Worm (Caenorhabditis elegans) whole organism, L1 larva: Measurements from ENCODE around the gene C05B5.12.

ENCODE experiments used
- C04F5.9 ChIP-seq: sonication (generic microtip); optimal IDR thresholded peaks from 2 replicates; lab custom pipeline; 2016; ENCODE audit warnings: missing genetic modification characterization, missing compliant biosample characterization
- F16B12.6 ChIP-seq: fragments of 150-350 bp; optimal IDR thresholded peaks from 2 replicates; lab custom pipeline; 2014; ENCODE audit warnings: missing biosample characterization, missing genetic modification characterization
- Y116A8C.19 ChIP-seq: sonication (generic microtip); optimal IDR thresholded peaks from 2 replicates; lab custom pipeline; 2016; ENCODE audit warnings: missing compliant biosample characterization, missing genetic modification characterization, borderline replicate concordance
- alr-1 ChIP-seq: fragments of 200-800 bp; sonication (Bioruptor generic); optimal IDR thresholded peaks from 2 replicates; lab custom pipeline; 2018; ENCODE audit warnings: borderline replicate concordance, mild to moderate bottlenecking, missing genetic modification characterization, missing compliant biosample characterization
- aly-2 ChIP-seq: fragments of 150-350 bp; optimal IDR thresholded peaks from 2 replicates; lab custom pipeline; 2014; ENCODE audit warnings: missing biosample characterization, missing genetic modification characterization
- ama-1 ChIP-seq: fragments of 150-350 bp; optimal IDR thresholded peaks from 2 replicates; lab custom pipeline; 2014
- blmp-1 ChIP-seq: fragments of 150-350 bp; optimal IDR thresholded peaks from 2 replicates; lab custom pipeline; 2014; ENCODE audit warnings: missing biosample characterization, missing genetic modification characterization
- ceh-88 ChIP-seq: fragments of 200-800 bp; sonication (Bioruptor generic); IDR thresholded peaks from 2 replicates; pipeline ENCODE4 v1.3.6; 2022; ENCODE audit warnings: missing genetic modification characterization, missing compliant biosample characterization
- dpl-1 ChIP-seq, 3 experiments: fragments of 150-350 bp in 2 of 3; sonication (generic microtip) in 1 of 3; optimal IDR thresholded peaks; 2 replicates each; lab custom pipeline; 2014 to 2017; ENCODE audit warnings: missing biosample characterization in 3 of 3, missing genetic modification characterization in 3 of 3, missing genetic modification reagents in 3 of 3
- dsc-1 ChIP-seq: sonication (generic microtip); optimal IDR thresholded peaks from 2 replicates; lab custom pipeline; 2016; ENCODE audit warnings: mild to moderate bottlenecking, missing genetic modification characterization, missing compliant biosample characterization
- efl-1 ChIP-seq, 4 experiments: fragments of 150-350 bp; optimal IDR thresholded peaks in 3 of 4; peaks in 1 of 4; 1 replicate in 1 of 4; 2 replicates in 3 of 4; lab custom pipeline; 2014; ENCODE audit warnings: missing biosample characterization in 2 of 4, missing genetic modification characterization in 2 of 4, missing genetic modification reagents in 2 of 4
- egl-13 ChIP-seq: sonication (generic microtip); optimal IDR thresholded peaks from 2 replicates; lab custom pipeline; 2016; ENCODE audit warnings: missing genotype, missing genetic modification reagents, missing genetic modification characterization, missing compliant biosample characterization
- egl-27 ChIP-seq, 2 experiments: fragments of 150-350 bp in 1 of 2; sonication (generic microtip); optimal IDR thresholded peaks; 3 replicates each; lab custom pipeline; 2017 to 2018; ENCODE audit warnings: missing biosample characterization in 2 of 2, missing genetic modification characterization in 2 of 2, missing genetic modification reagents in 2 of 2
- elt-2 ChIP-seq: sonication (generic microtip); optimal IDR thresholded peaks from 2 replicates; lab custom pipeline; 2016; ENCODE audit warnings: missing genetic modification characterization, mild to moderate bottlenecking, inconsistent platforms, missing compliant biosample characterization, missing genetic modification reagents
- elt-3 ChIP-seq, 6 experiments: fragments of 150-350 bp in 1 of 6; sonication (generic microtip); optimal IDR thresholded peaks; 2 replicates each; lab custom pipeline; 2017 to 2018; ENCODE audit warnings: missing biosample characterization in 6 of 6, missing genetic modification characterization in 6 of 6, inconsistent platforms in 1 of 6
- ets-5 ChIP-seq: fragments of 200-800 bp; sonication (Bioruptor generic); IDR thresholded peaks from 2 replicates; pipeline ENCODE4 v1.3.6; 2022; ENCODE audit warnings: missing genetic modification characterization, missing compliant biosample characterization
- fkh-10 ChIP-seq: sonication (generic microtip); optimal IDR thresholded peaks from 2 replicates; lab custom pipeline; 2017; ENCODE audit warnings: missing biosample characterization, missing genetic modification reagents, missing genetic modification characterization
- fkh-8 ChIP-seq: sonication (generic microtip); optimal IDR thresholded peaks from 2 replicates; lab custom pipeline; 2016; ENCODE audit warnings: mild to moderate bottlenecking, missing genetic modification characterization, missing compliant biosample characterization
- hlh-17 ChIP-seq: fragments of 200-800 bp; sonication (Bioruptor generic); optimal IDR thresholded peaks from 2 replicates; lab custom pipeline; 2018; ENCODE audit warnings: missing genetic modification characterization, mild to moderate bottlenecking, missing compliant biosample characterization, moderate library complexity, borderline replicate concordance
- hlh-4 ChIP-seq: sonication (generic microtip); optimal IDR thresholded peaks from 2 replicates; lab custom pipeline; 2016; ENCODE audit warnings: mild to moderate bottlenecking, missing genetic modification characterization, missing compliant biosample characterization
- irx-1 ChIP-seq: sonication (generic microtip); optimal IDR thresholded peaks from 2 replicates; lab custom pipeline; 2016; ENCODE audit warnings: missing genetic modification characterization, missing compliant biosample characterization
- isw-1 ChIP-seq: fragments of 200-800 bp; sonication (Bioruptor generic); IDR thresholded peaks from 2 replicates; pipeline ENCODE4 v1.3.6; 2022; ENCODE audit warnings: missing genetic modification characterization, missing compliant biosample characterization
- lin-13 ChIP-seq: fragments of 150-350 bp; optimal IDR thresholded peaks from 2 replicates; lab custom pipeline; 2014; ENCODE audit warnings: missing biosample characterization, missing genetic modification reagents, missing genetic modification characterization
- lin-14 ChIP-seq: fragments of 200-800 bp; sonication (Bioruptor generic); optimal IDR thresholded peaks from 2 replicates; lab custom pipeline; 2018; ENCODE audit warnings: mild to moderate bottlenecking, missing genetic modification characterization, moderate library complexity, missing compliant biosample characterization
- lin-15B ChIP-seq: fragments of 150-350 bp; sonication (generic microtip); optimal IDR thresholded peaks from 3 replicates; lab custom pipeline; 2014; ENCODE audit warnings: missing biosample characterization, missing genetic modification characterization
- mab-9 ChIP-seq: fragments of 200-800 bp; sonication (Bioruptor generic); IDR thresholded peaks from 2 replicates; pipeline ENCODE4 v1.3.6; 2022; ENCODE audit warnings: missing genetic modification reagents, missing genetic modification characterization, missing compliant biosample characterization
- mdl-1 ChIP-seq, 2 experiments: fragments of 150-350 bp; optimal IDR thresholded peaks; 2 replicates each; lab custom pipeline; 2014 to 2017; ENCODE audit warnings: missing biosample characterization in 2 of 2, missing genetic modification characterization in 2 of 2, inconsistent platforms in 1 of 2
- mef-2 ChIP-seq: fragments of 150-350 bp; optimal IDR thresholded peaks from 2 replicates; lab custom pipeline; 2014; ENCODE audit warnings: missing biosample characterization, missing genetic modification characterization
- mep-1 ChIP-seq: fragments of 150-350 bp; optimal IDR thresholded peaks from 2 replicates; lab custom pipeline; 2014; ENCODE audit warnings: missing biosample characterization, missing genetic modification characterization
- nhr-11 ChIP-seq: fragments of 150-350 bp; optimal IDR thresholded peaks from 2 replicates; lab custom pipeline; 2014; ENCODE audit warnings: missing biosample characterization, missing genetic modification characterization
- nhr-12 ChIP-seq: sonication (generic microtip); optimal IDR thresholded peaks from 2 replicates; lab custom pipeline; 2017; ENCODE audit warnings: missing biosample characterization, missing genetic modification characterization
- nhr-20 ChIP-seq: sonication (generic microtip); optimal IDR thresholded peaks from 2 replicates; lab custom pipeline; 2016; ENCODE audit warnings: mild to moderate bottlenecking, missing genetic modification characterization, missing compliant biosample characterization
- nhr-28 ChIP-seq: fragments of 150-350 bp; optimal IDR thresholded peaks from 2 replicates; lab custom pipeline; 2014; ENCODE audit warnings: missing biosample characterization, missing genetic modification characterization
- nhr-76 ChIP-seq: sonication (generic microtip); optimal IDR thresholded peaks from 2 replicates; lab custom pipeline; 2017; ENCODE audit warnings: missing biosample characterization, missing genetic modification characterization
- nhr-85 ChIP-seq: sonication (generic microtip); peaks from one replicate; lab custom pipeline; 2016; ENCODE audit warnings: missing genetic modification characterization, inconsistent platforms, missing compliant biosample characterization
- skn-1 ChIP-seq: fragments of 150-350 bp; optimal IDR thresholded peaks from 2 replicates; lab custom pipeline; 2014; ENCODE audit warnings: missing biosample characterization, missing genetic modification characterization
- snu-23 ChIP-seq: sonication (generic microtip); optimal IDR thresholded peaks from 2 replicates; lab custom pipeline; 2016; ENCODE audit warnings: missing genetic modification characterization, missing compliant biosample characterization
- sptf-1 ChIP-seq: fragments of 150-350 bp; optimal IDR thresholded peaks from 2 replicates; lab custom pipeline; 2014; ENCODE audit warnings: missing biosample characterization, missing genetic modification characterization
- sup-37 ChIP-seq: fragments of 200-800 bp; sonication (Bioruptor generic); optimal IDR thresholded peaks from 2 replicates; lab custom pipeline; 2018; ENCODE audit warnings: mild to moderate bottlenecking, missing genetic modification characterization, missing compliant biosample characterization
- tbx-2 ChIP-seq: sonication (generic microtip); optimal IDR thresholded peaks from 2 replicates; lab custom pipeline; 2016; ENCODE audit warnings: missing genetic modification characterization, missing compliant biosample characterization
- tlp-1 ChIP-seq: fragments of 150-350 bp; optimal IDR thresholded peaks from 2 replicates; lab custom pipeline; 2014; ENCODE audit warnings: missing biosample characterization, missing genetic modification characterization
- unc-30 ChIP-seq: sonication (generic microtip); optimal IDR thresholded peaks from 2 replicates; lab custom pipeline; 2017; ENCODE audit warnings: missing biosample characterization, missing genetic modification characterization
- unc-86 ChIP-seq: sonication (generic microtip); optimal IDR thresholded peaks from 2 replicates; lab custom pipeline; 2016; ENCODE audit warnings: missing genetic modification characterization, missing compliant biosample characterization
- unc-98 ChIP-seq: fragments of 200-800 bp; sonication (Bioruptor generic); IDR thresholded peaks from 2 replicates; pipeline ENCODE4 v1.3.6; 2022; ENCODE audit warnings: missing genetic modification characterization, missing compliant biosample characterization
- vab-15 ChIP-seq: sonication (generic microtip); optimal IDR thresholded peaks from 2 replicates; lab custom pipeline; 2017; ENCODE audit warnings: missing genotype, mild to moderate bottlenecking, missing genetic modification characterization, missing compliant biosample characterization
- xbp-1 ChIP-seq: sonication (generic microtip); optimal IDR thresholded peaks from 2 replicates; lab custom pipeline; 2016; ENCODE audit warnings: missing genetic modification characterization, missing compliant biosample characterization
- zag-1 ChIP-seq: fragments of 150-350 bp; optimal IDR thresholded peaks from 2 replicates; lab custom pipeline; 2014; ENCODE audit warnings: missing biosample characterization, missing genetic modification characterization
- zip-4 ChIP-seq: fragments of 200-800 bp; sonication (Bioruptor generic); optimal IDR thresholded peaks from 2 replicates; lab custom pipeline; 2018; ENCODE audit warnings: mild to moderate bottlenecking, missing genetic modification characterization, moderate library complexity, missing compliant biosample characterization
- ztf-11 ChIP-seq, 2 experiments: sonication (generic microtip); optimal IDR thresholded peaks; 2 replicates each; lab custom pipeline; 2016 to 2017; ENCODE audit warnings: missing genetic modification characterization in 2 of 2, missing biosample characterization in 1 of 2, missing compliant biosample characterization in 1 of 2
- ztf-4 ChIP-seq: fragments of 150-350 bp; optimal IDR thresholded peaks from 2 replicates; lab custom pipeline; 2014; ENCODE audit warnings: missing biosample characterization, missing genetic modification characterization

The C05B5.12 gene

DNA sequence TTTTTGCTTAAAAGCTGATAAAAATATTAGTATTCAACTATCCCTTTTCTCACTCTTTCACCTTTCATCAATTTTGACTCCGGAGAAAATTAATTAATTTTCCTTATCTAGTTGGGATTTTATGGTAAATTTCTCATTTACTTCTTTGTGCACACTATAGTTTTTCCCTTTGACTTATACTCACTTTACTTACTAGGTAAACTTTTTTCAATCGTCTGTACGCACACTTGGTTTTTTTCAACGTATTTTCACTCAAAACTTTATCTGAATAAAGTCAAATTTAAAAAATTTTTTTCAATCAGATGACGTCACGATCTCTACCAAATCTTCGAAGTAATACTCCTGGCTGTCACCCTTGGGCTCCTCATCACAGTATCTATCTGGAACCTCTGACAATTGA lies 25.0 kb downstream of the C05B5.12 start, which contains the start of gene C05B5.16:
Gene C05B5.16, plus strand, starts transcription at position 301 of the 400 bp plus-strand sequence.
- TF ChIP-seq hlh-17 (GFP tag; lab: Kevin White, UChicago) (no peak), lin-13 (GFP tag; lab: Kevin White, UChicago) (no peak), dpl-1 (GFP tag; optimal IDR thresholded peaks at IDR 0.05; lab: Kevin White, UChicago) (no peak), fkh-10 (GFP tag; lab: Kevin White, UChicago) (no peak), zag-1 (tag; lab: Kevin White, UChicago) (no peak), elt-2 (tag; lab: Kevin White, UChicago) (no peak), Y116A8C.19 (tag; lab: Kevin White, UChicago) (no peak), snu-23 (GFP tag; lab: Kevin White, UChicago) (no peak), elt-3 (tag; optimal IDR thresholded peaks at IDR 0.05; lab: Kevin White, UChicago) (no peak), dsc-1 (no peak), mab-9 (GFP tag; lab: Robert Waterston, UW) (no peak), blmp-1 (tag; lab: Kevin White, UChicago) (no peak), egl-13 (tag; lab: Kevin White, UChicago) (no peak), nhr-11 (tag; lab: Kevin White, UChicago) (no peak), ets-5 (GFP tag; lab: Robert Waterston, UW) (no peak), unc-98 (no peak), mef-2 (tag; lab: Kevin White, UChicago) (no peak)
- TF ChIP-seq, all 84 proteins: peak for 0

DNA sequence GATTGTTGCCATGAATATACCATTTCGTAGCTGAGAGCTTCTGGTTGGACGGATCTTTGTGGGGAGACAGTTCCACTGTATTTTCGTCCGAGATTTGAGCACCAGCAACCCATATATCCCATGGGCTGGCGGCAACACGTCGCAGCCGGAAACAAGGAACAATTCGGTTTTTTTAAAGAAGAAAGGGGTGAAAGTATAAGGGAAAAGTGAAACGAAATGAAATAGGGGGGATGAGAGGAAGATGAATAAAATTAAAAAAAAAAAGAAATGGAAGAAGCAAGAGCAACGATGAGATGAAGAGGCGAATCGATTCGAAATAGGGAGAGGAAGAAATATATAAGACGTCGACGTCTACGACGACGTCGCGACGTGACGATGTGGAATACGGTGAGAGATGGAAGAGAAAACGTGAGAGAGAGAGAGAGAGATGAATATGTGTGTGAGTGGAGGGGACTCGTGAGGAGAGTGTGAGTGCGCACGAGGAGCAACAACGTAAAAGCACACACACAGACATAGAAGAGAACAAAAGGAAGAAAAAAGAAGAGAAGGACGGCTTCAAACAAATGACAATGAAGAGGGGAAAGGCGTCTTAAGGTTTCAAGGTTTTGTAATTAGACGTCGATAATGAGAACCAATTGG lies 29.4 kb downstream of the C05B5.12 start, which contains the start of gene rgs-1:
Gene rgs-1, minus strand, starts transcription at position 146 of the 639 bp plus-strand sequence.
- TF ChIP-seq ztf-4 (tag; lab: Kevin White, UChicago) (no peak), alr-1 (no peak), mdl-1 (tag; optimal IDR thresholded peaks at IDR 0.05; lab: Kevin White, UChicago) (peak in 1 of 2 experiments; percentile 4), hlh-4 (no peak), zip-4 (GFP tag; lab: Kevin White, UChicago) (no peak), lin-14 (GFP tag; lab: Kevin White, UChicago) (peak; percentile 82), vab-15 (tag; lab: Kevin White, UChicago) (no peak), unc-30 (no peak), tlp-1 (tag; lab: Kevin White, UChicago) (no peak), ceh-88 (GFP tag; lab: Robert Waterston, UW) (no peak), ztf-11 (tag; optimal IDR thresholded peaks at IDR 0.05; lab: Kevin White, UChicago) (no peak), unc-98 (no peak), unc-86 (tag; lab: Kevin White, UChicago) (peak; percentile 74), egl-27 (tag; optimal IDR thresholded peaks at IDR 0.05; lab: Kevin White, UChicago) (no peak), irx-1 (tag; lab: Kevin White, UChicago) (no peak), nhr-76 (no peak), elt-3 (tag; optimal IDR thresholded peaks at IDR 0.05; lab: Kevin White, UChicago) (no peak), ets-5 (GFP tag; lab: Robert Waterston, UW) (no peak), nhr-28 (tag; lab: Kevin White, UChicago) (no peak), skn-1 (peak; percentile 24), fkh-8 (tag; lab: Kevin White, UChicago) (peak; percentile 79), lin-15B (tag; lab: Kevin White, UChicago) (no peak), nhr-12 (tag; lab: Kevin White, UChicago) (no peak), F16B12.6 (no peak), C04F5.9 (tag; lab: Kevin White, UChicago) (no peak), sptf-1 (no peak), blmp-1 (tag; lab: Kevin White, UChicago) (no peak), nhr-20 (tag; lab: Kevin White, UChicago) (no peak), isw-1 (GFP tag; lab: Robert Waterston, UW) (0 out of 2 replicates have a peak, but pooled peaks have one; percentile 6), xbp-1 (tag; lab: Kevin White, UChicago) (peak; percentile 49), tbx-2 (peak; percentile 33), nhr-11 (tag; lab: Kevin White, UChicago) (no peak), mep-1 (peak; percentile 49), aly-2 (tag; lab: Kevin White, UChicago) (no peak), lin-13 (GFP tag; lab: Kevin White, UChicago) (no peak), ama-1 (lab: Kevin White, UChicago) (no peak), efl-1 (optimal IDR thresholded peaks at IDR 0.05; lab: Kevin White, UChicago) (peak; percentile 38 to 49), efl-1 (GFP tag; optimal IDR thresholded peaks at IDR 0.05 in 1 of 2; lab: Kevin White, UChicago) (no peak), nhr-85 (no peak), sup-37 (GFP tag; lab: Kevin White, UChicago) (no peak)
